Worm (Caenorhabditis elegans) whole organism, L1 larva: Measurements from ENCODE around the gene tnt-3.

Experiments
- C16A3.4 ChIP-seq: fragments of 150-350 bp; optimal IDR thresholded peaks from 2 replicates; lab custom pipeline; 2014; ENCODE audit warnings: missing biosample characterization, missing genetic modification characterization
- C34B4.2 ChIP-seq: sonication (generic microtip); optimal IDR thresholded peaks from 2 replicates; lab custom pipeline; 2017; ENCODE audit warnings: mild to moderate bottlenecking, missing genetic modification characterization, missing compliant biosample characterization
- F16B12.6 ChIP-seq: fragments of 150-350 bp; optimal IDR thresholded peaks from 2 replicates; lab custom pipeline; 2014; ENCODE audit warnings: missing biosample characterization, missing genetic modification characterization
- Y116A8C.19 ChIP-seq: sonication (generic microtip); optimal IDR thresholded peaks from 2 replicates; lab custom pipeline; 2016; ENCODE audit warnings: missing compliant biosample characterization, missing genetic modification characterization, borderline replicate concordance
- ama-1 ChIP-seq: fragments of 150-350 bp; optimal IDR thresholded peaks from 2 replicates; lab custom pipeline; 2014
- blmp-1 ChIP-seq: fragments of 150-350 bp; optimal IDR thresholded peaks from 2 replicates; lab custom pipeline; 2014; ENCODE audit warnings: missing biosample characterization, missing genetic modification characterization
- ceh-63 ChIP-seq: fragments of 200-800 bp; sonication (Bioruptor generic); optimal IDR thresholded peaks from 2 replicates; lab custom pipeline; 2018; ENCODE audit warnings: mild to moderate bottlenecking, missing genetic modification characterization, missing compliant biosample characterization
- ceh-8 ChIP-seq: fragments of 200-800 bp; sonication (Bioruptor generic); optimal IDR thresholded peaks from 2 replicates; lab custom pipeline; 2018; ENCODE audit warnings: mild to moderate bottlenecking, missing genetic modification characterization, moderate library complexity, missing compliant biosample characterization
- ceh-88 ChIP-seq: fragments of 200-800 bp; sonication (Bioruptor generic); IDR thresholded peaks from 2 replicates; pipeline ENCODE4 v1.3.6; 2022; ENCODE audit warnings: missing genetic modification characterization, missing compliant biosample characterization
- dpl-1 ChIP-seq, 3 experiments: fragments of 150-350 bp in 2 of 3; sonication (generic microtip) in 1 of 3; optimal IDR thresholded peaks; 2 replicates each; lab custom pipeline; 2014 to 2017; ENCODE audit warnings: missing biosample characterization in 3 of 3, missing genetic modification characterization in 3 of 3, missing genetic modification reagents in 3 of 3
- dsc-1 ChIP-seq: sonication (generic microtip); optimal IDR thresholded peaks from 2 replicates; lab custom pipeline; 2016; ENCODE audit warnings: mild to moderate bottlenecking, missing genetic modification characterization, missing compliant biosample characterization
- efl-1 ChIP-seq, 4 experiments: fragments of 150-350 bp; optimal IDR thresholded peaks in 3 of 4; peaks in 1 of 4; 1 replicate in 1 of 4; 2 replicates in 3 of 4; lab custom pipeline; 2014; ENCODE audit warnings: missing biosample characterization in 2 of 4, missing genetic modification characterization in 2 of 4, missing genetic modification reagents in 2 of 4
- efl-3 ChIP-seq: fragments of 200-800 bp; sonication (Bioruptor generic); optimal IDR thresholded peaks from 2 replicates; lab custom pipeline; 2018; ENCODE audit warnings: mild to moderate bottlenecking, missing genetic modification characterization, missing compliant biosample characterization
- egl-13 ChIP-seq: sonication (generic microtip); optimal IDR thresholded peaks from 2 replicates; lab custom pipeline; 2016; ENCODE audit warnings: missing genotype, missing genetic modification reagents, missing genetic modification characterization, missing compliant biosample characterization
- ets-5 ChIP-seq: fragments of 200-800 bp; sonication (Bioruptor generic); IDR thresholded peaks from 2 replicates; pipeline ENCODE4 v1.3.6; 2022; ENCODE audit warnings: missing genetic modification characterization, missing compliant biosample characterization
- fkh-4 ChIP-seq: sonication (generic microtip); optimal IDR thresholded peaks from 2 replicates; lab custom pipeline; 2016; ENCODE audit warnings: missing compliant biosample characterization, missing genetic modification characterization, borderline replicate concordance
- fkh-8 ChIP-seq: sonication (generic microtip); optimal IDR thresholded peaks from 2 replicates; lab custom pipeline; 2016; ENCODE audit warnings: mild to moderate bottlenecking, missing genetic modification characterization, missing compliant biosample characterization
- grh-1 ChIP-seq: fragments of 200-800 bp; sonication (Bioruptor generic); IDR thresholded peaks from 2 replicates; pipeline ENCODE4 v1.3.6; 2022; ENCODE audit warnings: missing genetic modification reagents, missing genetic modification characterization, missing compliant biosample characterization
- hlh-17 ChIP-seq: fragments of 200-800 bp; sonication (Bioruptor generic); optimal IDR thresholded peaks from 2 replicates; lab custom pipeline; 2018; ENCODE audit warnings: missing genetic modification characterization, mild to moderate bottlenecking, missing compliant biosample characterization, moderate library complexity, borderline replicate concordance
- irx-1 ChIP-seq: sonication (generic microtip); optimal IDR thresholded peaks from 2 replicates; lab custom pipeline; 2016; ENCODE audit warnings: missing genetic modification characterization, missing compliant biosample characterization
- lin-14 ChIP-seq: fragments of 200-800 bp; sonication (Bioruptor generic); optimal IDR thresholded peaks from 2 replicates; lab custom pipeline; 2018; ENCODE audit warnings: mild to moderate bottlenecking, missing genetic modification characterization, moderate library complexity, missing compliant biosample characterization
- lir-3 ChIP-seq: sonication (generic microtip); optimal IDR thresholded peaks from 2 replicates; lab custom pipeline; 2016; ENCODE audit warnings: mild to moderate bottlenecking, missing genetic modification characterization, moderate library complexity, missing compliant biosample characterization; ENCODE audit not compliant: poor library complexity
- lsy-2 ChIP-seq, 2 experiments: fragments of 150-350 bp; optimal IDR thresholded peaks; 2 replicates each; lab custom pipeline; 2014; ENCODE audit warnings: missing biosample characterization in 2 of 2, missing genetic modification characterization in 2 of 2
- mab-9 ChIP-seq: fragments of 200-800 bp; sonication (Bioruptor generic); IDR thresholded peaks from 2 replicates; pipeline ENCODE4 v1.3.6; 2022; ENCODE audit warnings: missing genetic modification reagents, missing genetic modification characterization, missing compliant biosample characterization
- mdl-1 ChIP-seq, 2 experiments: fragments of 150-350 bp; optimal IDR thresholded peaks; 2 replicates each; lab custom pipeline; 2014 to 2017; ENCODE audit warnings: missing biosample characterization in 2 of 2, missing genetic modification characterization in 2 of 2, inconsistent platforms in 1 of 2
- mef-2 ChIP-seq: fragments of 150-350 bp; optimal IDR thresholded peaks from 2 replicates; lab custom pipeline; 2014; ENCODE audit warnings: missing biosample characterization, missing genetic modification characterization
- nhr-12 ChIP-seq: sonication (generic microtip); optimal IDR thresholded peaks from 2 replicates; lab custom pipeline; 2017; ENCODE audit warnings: missing biosample characterization, missing genetic modification characterization
- nhr-19 ChIP-seq: fragments of 200-800 bp; sonication (Bioruptor generic); conservative IDR thresholded peaks from 2 replicates; pipeline ENCODE4 v1.3.6; 2022; ENCODE audit warnings: missing genetic modification characterization, missing compliant biosample characterization
- nhr-20 ChIP-seq: sonication (generic microtip); optimal IDR thresholded peaks from 2 replicates; lab custom pipeline; 2016; ENCODE audit warnings: mild to moderate bottlenecking, missing genetic modification characterization, missing compliant biosample characterization
- nhr-28 ChIP-seq: fragments of 150-350 bp; optimal IDR thresholded peaks from 2 replicates; lab custom pipeline; 2014; ENCODE audit warnings: missing biosample characterization, missing genetic modification characterization
- nhr-71 ChIP-seq: sonication (generic microtip); optimal IDR thresholded peaks from 2 replicates; lab custom pipeline; 2016; ENCODE audit warnings: mild to moderate bottlenecking, missing genetic modification characterization, moderate library complexity, missing compliant biosample characterization
- nhr-76 ChIP-seq: sonication (generic microtip); optimal IDR thresholded peaks from 2 replicates; lab custom pipeline; 2017; ENCODE audit warnings: missing biosample characterization, missing genetic modification characterization
- nhr-84 ChIP-seq: sonication (generic microtip); optimal IDR thresholded peaks from 2 replicates; lab custom pipeline; 2017; ENCODE audit warnings: missing biosample characterization, missing genetic modification characterization
- nhr-85 ChIP-seq: sonication (generic microtip); peaks from one replicate; lab custom pipeline; 2016; ENCODE audit warnings: missing genetic modification characterization, inconsistent platforms, missing compliant biosample characterization
- nhr-90 ChIP-seq: sonication (generic microtip); optimal IDR thresholded peaks from 2 replicates; lab custom pipeline; 2016; ENCODE audit warnings: mild to moderate bottlenecking, missing genetic modification characterization, missing compliant biosample characterization; ENCODE audit not compliant: poor library complexity
- pax-3 ChIP-seq: fragments of 200-800 bp; sonication (Bioruptor generic); optimal IDR thresholded peaks from 2 replicates; lab custom pipeline; 2018; ENCODE audit warnings: mild to moderate bottlenecking, missing genetic modification characterization, moderate library complexity, missing compliant biosample characterization
- rnt-1 ChIP-seq: sonication (generic microtip); optimal IDR thresholded peaks from 2 replicates; lab custom pipeline; 2016; ENCODE audit warnings: mild to moderate bottlenecking, missing genetic modification characterization, moderate library complexity, missing compliant biosample characterization
- skn-1 ChIP-seq: fragments of 150-350 bp; optimal IDR thresholded peaks from 2 replicates; lab custom pipeline; 2014; ENCODE audit warnings: missing biosample characterization, missing genetic modification characterization
- snu-23 ChIP-seq: sonication (generic microtip); optimal IDR thresholded peaks from 2 replicates; lab custom pipeline; 2016; ENCODE audit warnings: missing genetic modification characterization, missing compliant biosample characterization
- sox-4 ChIP-seq: sonication (generic microtip); optimal IDR thresholded peaks from 2 replicates; lab custom pipeline; 2016; ENCODE audit warnings: missing genetic modification characterization, missing compliant biosample characterization
- sup-37 ChIP-seq: fragments of 200-800 bp; sonication (Bioruptor generic); optimal IDR thresholded peaks from 2 replicates; lab custom pipeline; 2018; ENCODE audit warnings: mild to moderate bottlenecking, missing genetic modification characterization, missing compliant biosample characterization
- swsn-7 ChIP-seq: sonication (generic microtip); optimal IDR thresholded peaks from 2 replicates; lab custom pipeline; 2016; ENCODE audit warnings: missing genetic modification characterization, missing compliant biosample characterization
- unc-62 ChIP-seq: fragments of 150-350 bp; optimal IDR thresholded peaks from 2 replicates; lab custom pipeline; 2014; ENCODE audit warnings: missing biosample characterization, missing genetic modification reagents, missing genetic modification characterization
- unc-86 ChIP-seq: sonication (generic microtip); optimal IDR thresholded peaks from 2 replicates; lab custom pipeline; 2016; ENCODE audit warnings: missing genetic modification characterization, missing compliant biosample characterization
- unc-98 ChIP-seq: fragments of 200-800 bp; sonication (Bioruptor generic); IDR thresholded peaks from 2 replicates; pipeline ENCODE4 v1.3.6; 2022; ENCODE audit warnings: missing genetic modification characterization, missing compliant biosample characterization
- vab-15 ChIP-seq: sonication (generic microtip); optimal IDR thresholded peaks from 2 replicates; lab custom pipeline; 2017; ENCODE audit warnings: missing genotype, mild to moderate bottlenecking, missing genetic modification characterization, missing compliant biosample characterization
- xbp-1 ChIP-seq: sonication (generic microtip); optimal IDR thresholded peaks from 2 replicates; lab custom pipeline; 2016; ENCODE audit warnings: missing genetic modification characterization, missing compliant biosample characterization
- zip-4 ChIP-seq: fragments of 200-800 bp; sonication (Bioruptor generic); optimal IDR thresholded peaks from 2 replicates; lab custom pipeline; 2018; ENCODE audit warnings: mild to moderate bottlenecking, missing genetic modification characterization, moderate library complexity, missing compliant biosample characterization
- ztf-11 ChIP-seq, 2 experiments: sonication (generic microtip); optimal IDR thresholded peaks; 2 replicates each; lab custom pipeline; 2016 to 2017; ENCODE audit warnings: missing genetic modification characterization in 2 of 2, missing biosample characterization in 1 of 2, missing compliant biosample characterization in 1 of 2
- ztf-4 ChIP-seq: fragments of 150-350 bp; optimal IDR thresholded peaks from 2 replicates; lab custom pipeline; 2014; ENCODE audit warnings: missing biosample characterization, missing genetic modification characterization

The tnt-3 gene

DNA sequence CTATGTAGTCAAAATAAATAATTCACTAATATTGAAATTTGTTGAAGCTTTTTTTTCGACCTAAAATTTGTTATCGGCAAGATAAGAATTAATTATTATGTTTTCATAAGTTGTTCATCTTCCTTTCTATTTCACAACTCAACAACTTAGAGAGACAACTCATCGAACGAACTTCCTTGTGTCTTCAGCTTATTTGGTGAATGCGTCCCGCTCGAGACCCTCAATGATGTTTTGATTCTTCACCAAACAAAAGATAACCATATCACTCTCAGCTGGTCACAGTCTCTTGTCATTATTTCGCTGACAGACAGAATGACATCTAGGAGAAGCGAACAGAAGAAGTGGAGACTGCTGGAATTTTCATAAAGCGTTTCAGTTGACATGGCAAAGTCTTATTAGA is 39.8 kb upstream of the tnt-3 start:
- TF ChIP-seq lsy-2 (tag; optimal IDR thresholded peaks at IDR 0.05; lab: Kevin White, UChicago) (no peak), mab-9 (GFP tag; lab: Robert Waterston, UW) (no peak), blmp-1 (tag; lab: Kevin White, UChicago) (peak; percentile 4), pax-3 (tag; lab: Kevin White, UChicago) (no peak), sox-4 (tag; lab: Kevin White, UChicago) (no peak), efl-1 (optimal IDR thresholded peaks at IDR 0.05; lab: Kevin White, UChicago) (no peak), efl-1 (GFP tag; optimal IDR thresholded peaks at IDR 0.05 in 1 of 2; lab: Kevin White, UChicago) (peak in 1 of 2 experiments; percentile 67), nhr-71 (tag; lab: Kevin White, UChicago) (no peak), ztf-4 (no peak)

DNA sequence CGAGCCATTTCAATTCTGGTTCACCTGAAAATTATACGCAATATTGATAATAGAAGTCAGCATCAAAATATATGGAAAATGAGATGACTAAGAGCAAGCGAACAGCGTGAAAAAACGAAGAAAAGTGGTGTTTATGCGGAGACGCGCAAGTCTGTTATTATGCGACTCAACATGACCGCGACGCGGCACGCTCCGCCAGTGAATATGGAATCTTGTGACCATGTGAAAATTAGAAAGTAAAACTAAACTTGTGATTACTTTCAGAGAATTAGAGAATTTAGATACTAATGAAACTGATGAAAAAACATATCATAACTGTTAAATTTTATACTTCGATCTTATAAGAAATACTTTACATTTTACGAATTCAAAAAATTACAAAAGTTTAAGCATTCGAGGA is 37.1 kb upstream of the tnt-3 start, which contains the start of gene his-71:
his-71 (minus strand) TSS at position 24 of the 400 bp plus-strand sequence.
- no peak for TF ChIP-seq ceh-63 (GFP tag; lab: Kevin White, UChicago)
- no peak for TF ChIP-seq ztf-4
- TF ChIP-seq efl-3 = no peak
- no peak for TF ChIP-seq nhr-90 (tag; lab: Kevin White, UChicago)
- TF ChIP-seq xbp-1 (tag; lab: Kevin White, UChicago) = peak; percentile 3
- TF ChIP-seq mab-9 (GFP tag; lab: Robert Waterston, UW) = no peak
- no peak for TF ChIP-seq ets-5 (GFP tag; lab: Robert Waterston, UW)
- TF ChIP-seq skn-1 (tag; lab: Kevin White, UChicago) = no peak
- TF ChIP-seq hlh-17 (GFP tag; lab: Kevin White, UChicago) = no peak
- no peak for TF ChIP-seq nhr-28 (tag; lab: Kevin White, UChicago)
- no peak for TF ChIP-seq efl-1 (optimal IDR thresholded peaks at IDR 0.05; lab: Kevin White, UChicago)
- TF ChIP-seq efl-1 (GFP tag; optimal IDR thresholded peaks at IDR 0.05 in 1 of 2; lab: Kevin White, UChicago) = no peak
- TF ChIP-seq nhr-85 (tag; lab: Kevin White, UChicago) = peak; percentile 61
- no peak for TF ChIP-seq nhr-84 (tag; lab: Kevin White, UChicago)
- peak; percentile 20 for TF ChIP-seq nhr-20 (tag; lab: Kevin White, UChicago)
- no peak for TF ChIP-seq nhr-12 (tag; lab: Kevin White, UChicago)
- no peak for TF ChIP-seq nhr-19 (GFP tag; lab: Robert Waterston, UW)
- no peak for TF ChIP-seq C16A3.4 (tag; lab: Kevin White, UChicago)
- TF ChIP-seq grh-1 (GFP tag; lab: Robert Waterston, UW) = no peak
- TF ChIP-seq F16B12.6 = no peak
- TF ChIP-seq ceh-8 = no peak
- TF ChIP-seq swsn-7 (tag; lab: Kevin White, UChicago) = no peak
- no peak for TF ChIP-seq zip-4 (GFP tag; lab: Kevin White, UChicago)
- TF ChIP-seq snu-23 (GFP tag; lab: Kevin White, UChicago) = no peak
- no peak for TF ChIP-seq irx-1 (tag; lab: Kevin White, UChicago)
- no peak for TF ChIP-seq nhr-76 (tag; lab: Kevin White, UChicago)
- no peak for TF ChIP-seq sup-37 (GFP tag; lab: Kevin White, UChicago)
- TF ChIP-seq fkh-8 = peak; percentile 70
- TF ChIP-seq fkh-4 (tag; lab: Kevin White, UChicago) = no peak
- TF ChIP-seq mef-2 (tag; lab: Kevin White, UChicago) = no peak
- no peak for TF ChIP-seq dpl-1 (GFP tag; optimal IDR thresholded peaks at IDR 0.05; lab: Kevin White, UChicago)
- peak; percentile 17 for TF ChIP-seq nhr-71 (tag; lab: Kevin White, UChicago)
- no peak for TF ChIP-seq dsc-1 (tag; lab: Kevin White, UChicago)
- peak; percentile 34 for TF ChIP-seq lin-14
- TF ChIP-seq ceh-88 (GFP tag; lab: Robert Waterston, UW) = no peak
- no peak for TF ChIP-seq lir-3 (tag; lab: Kevin White, UChicago)
- TF ChIP-seq Y116A8C.19 (tag; lab: Kevin White, UChicago) = no peak
- TF ChIP-seq unc-62 = no peak
- no peak for TF ChIP-seq sox-4 (tag; lab: Kevin White, UChicago)
- TF ChIP-seq rnt-1 (tag; lab: Kevin White, UChicago) = no peak
- no peak for TF ChIP-seq egl-13
- no peak for TF ChIP-seq C34B4.2 (tag; lab: Kevin White, UChicago)
- no peak for TF ChIP-seq ama-1
- no peak for TF ChIP-seq vab-15 (tag; lab: Kevin White, UChicago)
- no peak for TF ChIP-seq lsy-2 (tag; optimal IDR thresholded peaks at IDR 0.05; lab: Kevin White, UChicago)
- no peak for TF ChIP-seq ztf-11 (tag; optimal IDR thresholded peaks at IDR 0.05; lab: Kevin White, UChicago)
- no peak for TF ChIP-seq unc-98
- no peak for TF ChIP-seq mdl-1 (tag; optimal IDR thresholded peaks at IDR 0.05; lab: Kevin White, UChicago)
- no peak for TF ChIP-seq unc-86 (tag; lab: Kevin White, UChicago)
